Fruit fly (Drosophila melanogaster): ENCODE results near the gene Nbr.

The Nbr gene

DNA sequence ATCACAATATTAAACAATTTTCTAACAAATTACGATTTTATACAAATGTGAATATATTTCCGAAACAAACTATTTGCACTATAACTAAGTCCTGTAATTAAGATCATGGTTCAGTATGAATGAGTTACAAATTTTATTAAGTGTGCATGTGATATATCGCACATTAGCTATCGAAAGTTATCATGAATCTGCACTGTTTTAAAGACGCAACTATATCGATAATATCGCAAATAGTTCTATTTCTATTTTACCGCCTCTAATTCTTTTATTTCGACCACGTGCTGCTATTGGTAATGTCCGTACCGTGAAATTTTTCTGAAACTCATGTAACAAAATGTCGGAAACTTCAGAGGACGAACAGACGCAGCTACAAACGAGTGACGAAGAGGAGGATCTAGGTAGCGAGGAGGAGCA lies 19.9 kb downstream of the Nbr start, which contains the start of gene pths (continued):
- TF ChIP-seq CG11504 (tag; optimal IDR thresholded peaks at IDR 0.05) (no peak), Eip74EF (GFP tag; optimal IDR thresholded peaks at IDR 0.05) (no peak), MESR4 (GFP tag; optimal IDR thresholded peaks at IDR 0.05) (peak; percentile 97), CG13775 (GFP tag; optimal IDR thresholded peaks at IDR 0.05) (peak; percentile 8), Nf-YB (GFP tag; optimal IDR thresholded peaks at IDR 0.05) (no peak), CG6689 (GFP tag; IDR thresholded peaks at IDR 0.05) (peak; percentile 50; the same call in 1 of the 2 replicates), twi (tag; optimal IDR thresholded peaks at IDR 0.05) (peak; percentile 17), CG6765 (GFP tag; optimal IDR thresholded peaks at IDR 0.05) (no peak), CG30403 (GFP tag; optimal IDR thresholded peaks at IDR 0.05) (peak; percentile 64), phol (tag; optimal IDR thresholded peaks at IDR 0.05) (peak; percentile 67), mam (GFP tag; optimal IDR thresholded peaks at IDR 0.05) (peak; percentile 79), otp (GFP tag; IDR thresholded peaks at IDR 0.05) (no peak), NK7.1 (GFP tag; optimal IDR thresholded peaks at IDR 0.05) (no peak), MBD-R2 (GFP tag; IDR thresholded peaks at IDR 0.05) (peak; percentile 39), ranshi (GFP tag; IDR thresholded peaks at IDR 0.05) (0 out of 2 replicates have a peak, but pooled peaks have one; percentile 41), crc (GFP tag; optimal IDR thresholded peaks at IDR 0.05) (no peak), HHEX (GFP tag; optimal IDR thresholded peaks at IDR 0.05) (no peak), CG1832 (GFP tag; optimal IDR thresholded peaks at IDR 0.05) (no peak), klu (GFP tag; IDR thresholded peaks at IDR 0.05) (peak; percentile 11; the same call in 1 of the 2 replicates), ci (GFP tag; IDR thresholded peaks at IDR 0.05) (no peak), tio (GFP tag; optimal IDR thresholded peaks at IDR 0.05) (no peak), HmgD (GFP tag; optimal IDR thresholded peaks at IDR 0.05) (peak; percentile 37), PHDP (tag; optimal IDR thresholded peaks at IDR 0.05) (peak; percentile 4), Bgb (GFP tag; IDR thresholded peaks at IDR 0.05; ENCODE audit: partially characterized antibody) (peak; percentile 89), gcm (GFP tag; optimal IDR thresholded peaks at IDR 0.05) (no peak), fd3F (GFP tag; optimal IDR thresholded peaks at IDR 0.05) (no peak), gce (GFP tag; IDR thresholded peaks at IDR 0.05) (no peak), CG4617 (GFP tag; optimal IDR thresholded peaks at IDR 0.05; ENCODE audit: borderline replicate concordance) (peak; percentile 31), CG11696 (GFP tag; IDR thresholded peaks at IDR 0.05) (no peak), knrl (GFP tag; IDR thresholded peaks at IDR 0.05; ENCODE audit: partially characterized antibody) (peak; percentile 88), rib (GFP tag; IDR thresholded peaks at IDR 0.05) (no peak), CG10366 (GFP tag; IDR thresholded peaks at IDR 0.05) (0 out of 2 replicates have a peak, but pooled peaks have one; percentile 33), bbx (GFP tag; IDR thresholded peaks at IDR 0.05; ENCODE audit: partially characterized antibody) (peak; percentile 89), Kr (GFP tag; optimal IDR thresholded peaks at IDR 0.05) (no peak), CG8359 (GFP tag; optimal IDR thresholded peaks at IDR 0.05; ENCODE audit: borderline replicate concordance) (no peak), CG31224 (GFP tag; IDR thresholded peaks at IDR 0.05) (no peak), Rfx (GFP tag; IDR thresholded peaks at IDR 0.05) (peak; percentile 77), exex (tag; optimal IDR thresholded peaks at IDR 0.05) (no peak), Dll (GFP tag; IDR thresholded peaks at IDR 0.05; ENCODE audit: partially characterized antibody) (peak; percentile 70; the same call in 3 of the 4 replicates), salm (tag; optimal IDR thresholded peaks at IDR 0.05) (no peak), ttk (GFP tag; IDR thresholded peaks at IDR 0.05) (no peak), slou (GFP tag; optimal IDR thresholded peaks at IDR 0.05) (peak; percentile 60), CG4730 (GFP tag; IDR thresholded peaks at IDR 0.05) (no peak), ro (GFP tag; IDR thresholded peaks at IDR 0.05) (no peak), CG4820 (GFP tag; optimal IDR thresholded peaks at IDR 0.05) (peak; percentile 50), CG9609 (GFP tag; optimal IDR thresholded peaks at IDR 0.05) (peak; percentile 37), ham (GFP tag; IDR thresholded peaks at IDR 0.05) (no peak), CG8290 (GFP tag; optimal IDR thresholded peaks at IDR 0.05) (peak; percentile 45), CG8290 (tag; optimal IDR thresholded peaks at IDR 0.05) (peak in 1 of 2 experiments; percentile 84), pb (GFP tag; optimal IDR thresholded peaks at IDR 0.05) (no peak), CG12219 (GFP tag; optimal IDR thresholded peaks at IDR 0.05) (no peak)
